Fruit fly (Drosophila melanogaster) S2 (cell line): ENCODE results near the gene CG31300.

Experiments used
- CG8478 ChIP-seq: fragments of >200 bp; optimal IDR thresholded peaks from 2 replicates; lab custom pipeline; 2018
- CTCF ChIP-seq, 2 experiments: fragments of >200 bp; optimal IDR thresholded peaks; 2 replicates each; lab custom pipeline; 2018

dm6 chr3R:25239880-25240279 lies 43.5 kb upstream of the CG31300 start, which contains the start of gene to:
- no peak for TF ChIP-seq CG8478 (lab: Kevin White, UChicago)
- TF ChIP-seq CTCF (optimal IDR thresholded peaks at IDR 0.05; lab: Kevin White, UChicago): no peak
